Fruit fly (Drosophila melanogaster) whole organism, prepupa: ENCODE results near the gene CG34241.

Experiments
- Blimp-1 ChIP-seq: fragments of 200-800 bp; sonication (Bioruptor generic); optimal IDR thresholded peaks from 3 replicates; lab custom pipeline; 2017; ENCODE audit warnings: missing biosample characterization, missing genetic modification characterization, mild to moderate bottlenecking, moderate library complexity, missing genetic modification reagents
- CG10669 ChIP-seq: fragments of 200-800 bp; sonication (Bioruptor generic); optimal IDR thresholded peaks from 3 replicates; lab custom pipeline; 2018; ENCODE audit warnings: missing biosample characterization, mild to moderate bottlenecking, missing genetic modification characterization, moderate library complexity
- CG11902 ChIP-seq: fragments of 200-800 bp; sonication (Bioruptor generic); optimal IDR thresholded peaks from 3 replicates; lab custom pipeline; 2016; ENCODE audit warnings: missing biosample characterization, missing genetic modification characterization
- CG15336 ChIP-seq: fragments of 200-800 bp; sonication (Bioruptor generic); IDR thresholded peaks from 2 replicates; pipeline ENCODE4 v1.3.6; 2022; ENCODE audit warnings: missing biosample characterization, missing genetic modification characterization
- CG1621 ChIP-seq: fragments of 200-800 bp; sonication (Bioruptor generic); optimal IDR thresholded peaks from 3 replicates; lab custom pipeline; 2018; ENCODE audit warnings: missing biosample characterization, mild to moderate bottlenecking, missing genetic modification characterization
- CG3032 ChIP-seq: fragments of 200-800 bp; optimal IDR thresholded peaks from 2 replicates; lab custom pipeline; 2019; ENCODE audit warnings: missing biosample characterization, mild to moderate bottlenecking, missing genetic modification characterization, moderate library complexity
- CG31627 ChIP-seq: fragments of 200-800 bp; sonication (Bioruptor generic); optimal IDR thresholded peaks from 3 replicates; lab custom pipeline; 2016; ENCODE audit warnings: missing biosample characterization, missing genetic modification characterization
- CG32006 ChIP-seq: fragments of 200-800 bp; sonication (Bioruptor generic); optimal IDR thresholded peaks from 3 replicates; lab custom pipeline; 2017; ENCODE audit warnings: missing biosample characterization, mild to moderate bottlenecking, missing genetic modification characterization
- CG34406 ChIP-seq: fragments of 200-800 bp; sonication (Bioruptor generic); optimal IDR thresholded peaks from 3 replicates; lab custom pipeline; 2016; ENCODE audit warnings: missing biosample characterization, missing genetic modification characterization
- CG3919 ChIP-seq: fragments of 200-800 bp; sonication (Bioruptor generic); optimal IDR thresholded peaks from 3 replicates; lab custom pipeline; 2016; ENCODE audit warnings: missing biosample characterization, missing genetic modification characterization
- CG4318 ChIP-seq: fragments of 200-800 bp; sonication (Bioruptor generic); optimal IDR thresholded peaks from 3 replicates; lab custom pipeline; 2017; ENCODE audit warnings: missing biosample characterization, mild to moderate bottlenecking, missing genetic modification characterization
- CG6163 ChIP-seq: fragments of 200-800 bp; sonication (Bioruptor generic); IDR thresholded peaks from 3 replicates; pipeline ENCODE4 v1.3.6; 2022; ENCODE audit warnings: missing biosample characterization, missing genetic modification characterization
- CG6792 ChIP-seq: fragments of 200-800 bp; sonication (Bioruptor generic); optimal IDR thresholded peaks from 3 replicates; lab custom pipeline; 2016; ENCODE audit warnings: missing biosample characterization, missing genetic modification characterization
- CG6808 ChIP-seq: fragments of 200-800 bp; sonication (Bioruptor generic); optimal IDR thresholded peaks from 3 replicates; lab custom pipeline; 2017; ENCODE audit warnings: missing biosample characterization, missing genetic modification characterization, mild to moderate bottlenecking, moderate library complexity, missing genetic modification reagents
- CG8119 ChIP-seq: fragments of 200-800 bp; sonication (Bioruptor generic); IDR thresholded peaks from 3 replicates; pipeline ENCODE4 v1.3.6; 2022; ENCODE audit warnings: missing biosample characterization, missing genetic modification characterization
- CG8319 ChIP-seq: fragments of 200-800 bp; sonication (Bioruptor generic); optimal IDR thresholded peaks from 3 replicates; lab custom pipeline; 2016; ENCODE audit warnings: missing biosample characterization, missing genetic modification characterization
- CG8632 ChIP-seq: fragments of 200-800 bp; sonication (Bioruptor generic); optimal IDR thresholded peaks from 3 replicates; lab custom pipeline; 2016; ENCODE audit warnings: missing biosample characterization, missing genetic modification characterization
- Eip75B ChIP-seq: fragments of 200-800 bp; sonication (Bioruptor generic); optimal IDR thresholded peaks from 3 replicates; lab custom pipeline; 2016; ENCODE audit warnings: missing biosample characterization, missing genetic modification characterization
- Eip78C ChIP-seq: fragments of 200-800 bp; sonication (Bioruptor generic); peaks from one replicate; lab custom pipeline; 2016; ENCODE audit warnings: missing biosample characterization, missing genetic modification characterization
- Eip93F ChIP-seq: fragments of 200-800 bp; sonication (Bioruptor generic); optimal IDR thresholded peaks from 2 replicates; lab custom pipeline; 2016; ENCODE audit warnings: missing biosample characterization, mild to moderate bottlenecking, missing genetic modification characterization
- Ets21C ChIP-seq: fragments of 200-800 bp; sonication (Bioruptor generic); optimal IDR thresholded peaks from 3 replicates; lab custom pipeline; 2016; ENCODE audit warnings: missing biosample characterization, missing genetic modification characterization
- Ets96B ChIP-seq: fragments of 200-800 bp; optimal IDR thresholded peaks from 2 replicates; lab custom pipeline; 2019; ENCODE audit warnings: missing biosample characterization, mild to moderate bottlenecking, missing genetic modification characterization, moderate library complexity
- Gug ChIP-seq: fragments of 200-800 bp; sonication (Bioruptor generic); IDR thresholded peaks from 2 replicates; pipeline ENCODE4 v1.3.6; 2022; ENCODE audit warnings: missing biosample characterization, missing genetic modification characterization
- Hr39 ChIP-seq: fragments of 200-800 bp; sonication (Bioruptor generic); optimal IDR thresholded peaks from 2 replicates; lab custom pipeline; 2016; ENCODE audit warnings: missing biosample characterization, missing genetic modification characterization
- Hr4 ChIP-seq: fragments of 200-800 bp; sonication (Bioruptor generic); optimal IDR thresholded peaks from 3 replicates; lab custom pipeline; 2016; ENCODE audit warnings: missing biosample characterization, missing genetic modification characterization
- Met ChIP-seq: fragments of 200-800 bp; sonication (Bioruptor generic); optimal IDR thresholded peaks from 3 replicates; lab custom pipeline; 2016; ENCODE audit warnings: missing biosample characterization, missing genetic modification characterization
- Sox102F ChIP-seq: fragments of 200-800 bp; sonication (Bioruptor generic); optimal IDR thresholded peaks from 2 replicates; lab custom pipeline; 2016; ENCODE audit warnings: missing biosample characterization, mild to moderate bottlenecking, missing genetic modification characterization
- Sox14 ChIP-seq: fragments of 200-800 bp; sonication (Bioruptor generic); optimal IDR thresholded peaks from 3 replicates; lab custom pipeline; 2016; ENCODE audit warnings: missing biosample characterization, missing genetic modification characterization
- achi ChIP-seq: fragments of 200-800 bp; sonication (Bioruptor generic); optimal IDR thresholded peaks from 3 replicates; lab custom pipeline; 2016; ENCODE audit warnings: missing biosample characterization, missing genetic modification characterization
- acj6 ChIP-seq: fragments of 200-800 bp; sonication (Bioruptor generic); optimal IDR thresholded peaks from 3 replicates; lab custom pipeline; 2016; ENCODE audit warnings: missing biosample characterization, missing genetic modification characterization
- cyc ChIP-seq: fragments of 200-800 bp; sonication (Bioruptor generic); optimal IDR thresholded peaks from 3 replicates; lab custom pipeline; 2016; ENCODE audit warnings: missing biosample characterization, missing genetic modification characterization
- dac ChIP-seq: fragments of 200-800 bp; sonication (Bioruptor generic); optimal IDR thresholded peaks from 2 replicates; lab custom pipeline; 2017; ENCODE audit warnings: missing biosample characterization, mild to moderate bottlenecking, missing genetic modification characterization
- dsx ChIP-seq: fragments of 200-800 bp; optimal IDR thresholded peaks from 3 replicates; lab custom pipeline; 2019; ENCODE audit warnings: missing biosample characterization, mild to moderate bottlenecking, missing genetic modification characterization, moderate library complexity; ENCODE audit not compliant: poor library complexity, severe bottlenecking
- eg ChIP-seq: fragments of 200-800 bp; sonication (Bioruptor generic); IDR thresholded peaks from 3 replicates; pipeline ENCODE4 v1.3.6; 2022; ENCODE audit warnings: missing biosample characterization, missing genetic modification characterization
- esn ChIP-seq: fragments of 200-800 bp; sonication (Bioruptor generic); optimal IDR thresholded peaks from 2 replicates; lab custom pipeline; 2016; ENCODE audit warnings: missing biosample characterization, mild to moderate bottlenecking, missing genetic modification characterization, moderate library complexity
- fd59A ChIP-seq: fragments of 200-800 bp; sonication (Bioruptor generic); optimal IDR thresholded peaks from 2 replicates; lab custom pipeline; 2017; ENCODE audit warnings: missing biosample characterization, mild to moderate bottlenecking, missing genetic modification characterization, missing genetic modification reagents
- fd85E ChIP-seq: fragments of 200-800 bp; sonication (Bioruptor generic); optimal IDR thresholded peaks from 3 replicates; lab custom pipeline; 2016; ENCODE audit warnings: missing biosample characterization, missing genetic modification characterization
- fkh ChIP-seq: fragments of 200-800 bp; sonication (Bioruptor generic); optimal IDR thresholded peaks from 3 replicates; lab custom pipeline; 2017; ENCODE audit warnings: missing biosample characterization, mild to moderate bottlenecking, missing genetic modification characterization, moderate library complexity
- lz ChIP-seq: fragments of 200-800 bp; sonication (Bioruptor generic); optimal IDR thresholded peaks from 3 replicates; lab custom pipeline; 2016; ENCODE audit warnings: missing biosample characterization, missing genetic modification characterization
- net ChIP-seq: fragments of 200-800 bp; sonication (Bioruptor generic); optimal IDR thresholded peaks from 3 replicates; lab custom pipeline; 2016; ENCODE audit warnings: missing biosample characterization, missing genetic modification characterization
- pdm3 ChIP-seq: fragments of 200-800 bp; sonication (Bioruptor generic); optimal IDR thresholded peaks from 3 replicates; lab custom pipeline; 2016; ENCODE audit warnings: missing biosample characterization, missing genetic modification characterization
- spab ChIP-seq: fragments of 200-800 bp; sonication (Bioruptor generic); optimal IDR thresholded peaks from 2 replicates; lab custom pipeline; 2017; ENCODE audit warnings: missing biosample characterization, mild to moderate bottlenecking, missing genetic modification characterization, missing genetic modification reagents
- ss ChIP-seq, 2 experiments: fragments of 200-800 bp; sonication (Bioruptor generic); optimal IDR thresholded peaks; 2 replicates in 1 of 2; 3 replicates in 1 of 2; lab custom pipeline; 2017 to 2018; ENCODE audit warnings: mild to moderate bottlenecking in 2 of 2, missing biosample characterization in 2 of 2, missing genetic modification characterization in 2 of 2, moderate library complexity in 1 of 2
- svp ChIP-seq: fragments of 200-800 bp; sonication (Bioruptor generic); peaks from one replicate; lab custom pipeline; 2016; ENCODE audit warnings: missing biosample characterization, missing genetic modification characterization
- topi ChIP-seq: fragments of 200-800 bp; sonication (Bioruptor generic); optimal IDR thresholded peaks from 3 replicates; lab custom pipeline; 2016; ENCODE audit warnings: missing biosample characterization, missing genetic modification characterization
- vri ChIP-seq: fragments of 200-800 bp; sonication (Bioruptor generic); optimal IDR thresholded peaks from 3 replicates; lab custom pipeline; 2016; ENCODE audit warnings: missing biosample characterization, mild to moderate bottlenecking, missing genetic modification characterization

CG34241 gene

DNA sequence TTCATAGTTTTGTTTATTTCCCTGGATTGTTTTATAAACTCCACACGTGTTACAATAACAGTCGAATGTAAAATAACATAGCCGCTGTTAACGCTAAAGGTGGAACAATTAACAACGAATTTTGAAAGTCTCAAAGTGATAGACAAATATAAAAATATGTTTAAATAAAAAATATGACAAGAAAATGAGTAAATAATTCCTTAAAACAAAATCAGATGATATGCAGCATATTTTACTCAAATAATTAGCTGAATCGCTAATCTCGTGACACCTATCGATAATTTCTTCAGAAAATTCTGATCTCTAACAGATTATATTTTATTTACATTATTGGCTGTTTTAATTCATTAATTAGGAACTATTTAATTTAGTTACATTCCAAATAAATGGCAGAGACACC is 8.9 kb downstream of the CG34241 start, which contains the start of the genes CG5645 and Atg12 (continued):
- peak; percentile 46 for TF ChIP-seq Ets21C (GFP tag; lab: Kevin White, UChicago)
- peak; percentile 18 for TF ChIP-seq Eip93F
- TF ChIP-seq CG8319: peak; percentile 14
- no peak for TF ChIP-seq Sox102F
- peak; percentile 48 for TF ChIP-seq CG31627 (GFP tag; lab: Kevin White, UChicago)
- TF ChIP-seq Hr39 (GFP tag; lab: Kevin White, UChicago): peak; percentile 26
- peak; percentile 11 for TF ChIP-seq CG32006
- TF ChIP-seq Ets96B (tag; lab: Kevin White, UChicago): peak; percentile 52
- peak; percentile 38 for TF ChIP-seq fd85E
- peak; percentile 30 for TF ChIP-seq CG11902 (GFP tag; lab: Kevin White, UChicago)
- TF ChIP-seq eg (GFP tag; lab: Robert Waterston, UW): peak; percentile 54
- peak; percentile 48 for TF ChIP-seq CG15336
- TF ChIP-seq CG10669 (GFP tag; lab: Kevin White, UChicago): peak; percentile 69
- no peak for TF ChIP-seq fd59A (GFP tag; lab: Kevin White, UChicago)
- TF ChIP-seq CG8119 (GFP tag; lab: Robert Waterston, UW): peak; percentile 15; the same call in 1 of the 3 replicates
- TF ChIP-seq spab (GFP tag; lab: Kevin White, UChicago): no peak
- TF ChIP-seq svp (GFP tag; lab: Kevin White, UChicago): peak; percentile 74
- no peak for TF ChIP-seq CG6808
- TF ChIP-seq, all 60 proteins: peak for 40

dm6 chr3L:12138113-12138899 is 10.5 kb downstream of the CG34241 start, which contains the start of the genes ND-SGDH and RhoGAP68F:
ND-SGDH (minus strand) TSS chr3L:12138584.
RhoGAP68F (plus strand) TSS chr3L:12138868.
- peak; percentile 85 for TF ChIP-seq lz (GFP tag; lab: Kevin White, UChicago)
- peak; percentile 5 for TF ChIP-seq CG1621 (tag; lab: Kevin White, UChicago)
- TF ChIP-seq Met: peak; percentile 79
- peak; percentile 67 for TF ChIP-seq CG32006
- peak; percentile 76 for TF ChIP-seq Sox102F
- 0 out of 3 replicates have a peak, but pooled peaks have one; percentile 32 for TF ChIP-seq CG6163 (GFP tag; lab: Robert Waterston, UW)
- TF ChIP-seq CG34406: peak; percentile 63
- peak; percentile 28 for TF ChIP-seq spab (GFP tag; lab: Kevin White, UChicago)
- peak; percentile 21 for TF ChIP-seq CG8632 (GFP tag; lab: Kevin White, UChicago)
- peak; percentile 4 for TF ChIP-seq dac (GFP tag; lab: Kevin White, UChicago)
- peak; percentile 52 for TF ChIP-seq CG6808
- peak; percentile 79 for TF ChIP-seq Sox14 (GFP tag; lab: Kevin White, UChicago)
- peak; percentile 77 for TF ChIP-seq achi (GFP tag; lab: Kevin White, UChicago)
- peak; percentile 81 for TF ChIP-seq fkh (GFP tag; lab: Kevin White, UChicago)
- peak; percentile 66 for TF ChIP-seq Eip75B (GFP tag; lab: Kevin White, UChicago)
- TF ChIP-seq vri (GFP tag; lab: Kevin White, UChicago): peak; percentile 18
- TF ChIP-seq fd59A (GFP tag; lab: Kevin White, UChicago): peak; percentile 52
- TF ChIP-seq CG15336: peak; percentile 48; the same call in 1 of the 2 replicates
- peak; percentile 76 for TF ChIP-seq pdm3 (GFP tag; lab: Kevin White, UChicago)
- peak; percentile 76 for TF ChIP-seq Hr4 (GFP tag; lab: Kevin White, UChicago)
- peak; percentile 84 for TF ChIP-seq esn
- peak; percentile 84 for TF ChIP-seq CG31627 (GFP tag; lab: Kevin White, UChicago)
- TF ChIP-seq CG3919 (GFP tag; lab: Kevin White, UChicago): peak; percentile 78
- TF ChIP-seq Eip78C (GFP tag; lab: Kevin White, UChicago): peak; percentile 79
- no peak for TF ChIP-seq fd85E
- TF ChIP-seq Blimp-1 (GFP tag; lab: Kevin White, UChicago): no peak
- TF ChIP-seq acj6: peak; percentile 76
- TF ChIP-seq net (GFP tag; lab: Kevin White, UChicago): peak; percentile 54
- peak; percentile 75 for TF ChIP-seq topi (GFP tag; lab: Kevin White, UChicago)
- peak; percentile 68 for TF ChIP-seq CG6792 (GFP tag; lab: Kevin White, UChicago)
- peak; percentile 67; the same call in 2 of the 3 replicates for TF ChIP-seq eg (GFP tag; lab: Robert Waterston, UW)
- TF ChIP-seq ss (GFP tag; optimal IDR thresholded peaks at IDR 0.05; lab: Kevin White, UChicago): peak in 1 of 2 experiments; percentile 66
- TF ChIP-seq dsx: peak; percentile 66
- peak; percentile 73 for TF ChIP-seq CG11902 (GFP tag; lab: Kevin White, UChicago)
- peak; percentile 59; the same call in 1 of the 3 replicates for TF ChIP-seq CG8119 (GFP tag; lab: Robert Waterston, UW)
- TF ChIP-seq cyc (GFP tag; lab: Kevin White, UChicago): peak; percentile 76
- peak; percentile 69 for TF ChIP-seq CG10669 (GFP tag; lab: Kevin White, UChicago)
- no peak for TF ChIP-seq CG4318 (GFP tag; lab: Kevin White, UChicago)
- peak; percentile 36; the same call in 1 of the 2 replicates for TF ChIP-seq Gug
- TF ChIP-seq CG3032 (tag; lab: Kevin White, UChicago): peak; percentile 79
